Worm (Caenorhabditis elegans): Measurements from ENCODE around the gene Y70C5A.4.
"Not testable (repeated sequence)": the region's sequence is repeated elsewhere in the genome, so short reads cannot be mapped to it uniquely, and the experiment has no call there.

Y70C5A.4 gene

DNA sequence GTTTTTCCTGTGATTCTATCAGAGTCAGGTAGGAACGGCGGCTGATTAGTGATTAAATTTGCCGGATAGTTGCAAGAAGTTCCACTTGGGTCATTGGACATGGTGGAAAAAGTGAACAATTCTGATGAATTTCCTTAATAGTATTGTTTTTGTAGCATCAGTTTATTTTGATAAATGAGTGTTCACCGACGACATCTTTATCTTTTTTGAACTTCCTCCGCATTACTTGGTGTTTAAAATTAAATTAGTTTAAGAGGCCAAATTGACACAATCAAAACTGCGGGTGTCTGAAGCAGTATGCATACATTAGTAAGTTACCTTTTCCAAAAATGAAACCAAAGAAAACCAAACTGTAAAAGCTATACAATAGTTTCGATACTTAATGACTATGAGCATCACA, 31.6 kb downstream of the Y70C5A.4 start, which contains the start of gene W06G6.11:
Gene W06G6.11, minus strand, starts transcription at position 101 of the 400 bp plus-strand sequence.
- TF ChIP-seq mec-3 (tag; optimal IDR thresholded peaks at IDR 0.05; ENCODE audit: borderline replicate concordance); ttx-3 (tag; optimal IDR thresholded peaks at IDR 0.05); madf-2 (tag; optimal IDR thresholded peaks at IDR 0.05): not testable (repeated sequence)

DNA sequence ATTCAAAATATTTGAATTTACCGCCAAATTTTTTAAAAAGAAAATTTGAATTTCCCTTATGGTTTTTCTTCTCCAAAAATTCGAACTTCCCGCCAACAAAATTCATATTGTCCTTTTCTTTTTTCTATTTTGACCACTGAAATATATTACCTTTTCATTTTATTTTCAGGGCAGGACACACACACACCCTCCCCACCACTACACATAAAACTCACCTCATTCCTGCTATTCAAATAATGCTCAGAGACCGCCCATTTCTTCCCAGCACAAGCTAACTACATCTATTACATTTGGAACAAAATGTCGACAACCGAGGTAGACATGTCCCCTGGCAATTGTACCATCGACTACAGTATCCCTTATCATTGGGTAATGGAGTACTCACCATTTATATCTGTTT, 36.7 kb downstream of the Y70C5A.4 start, which contains the start of gene W06G6.15:
Gene W06G6.15, plus strand, starts transcription at position 301 of the 400 bp plus-strand sequence.
- TF ChIP-seq dmd-4 (tag; optimal IDR thresholded peaks at IDR 0.05; ENCODE audit: borderline replicate concordance); ceh-31 (tag; optimal IDR thresholded peaks at IDR 0.05); unc-55 (GFP tag; optimal IDR thresholded peaks at IDR 0.05): not testable (repeated sequence)

DNA sequence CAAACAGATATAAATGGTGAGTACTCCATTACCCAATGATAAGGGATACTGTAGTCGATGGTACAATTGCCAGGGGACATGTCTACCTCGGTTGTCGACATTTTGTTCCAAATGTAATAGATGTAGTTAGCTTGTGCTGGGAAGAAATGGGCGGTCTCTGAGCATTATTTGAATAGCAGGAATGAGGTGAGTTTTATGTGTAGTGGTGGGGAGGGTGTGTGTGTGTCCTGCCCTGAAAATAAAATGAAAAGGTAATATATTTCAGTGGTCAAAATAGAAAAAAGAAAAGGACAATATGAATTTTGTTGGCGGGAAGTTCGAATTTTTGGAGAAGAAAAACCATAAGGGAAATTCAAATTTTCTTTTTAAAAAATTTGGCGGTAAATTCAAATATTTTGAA, 43.3 kb downstream of the Y70C5A.4 start, which contains the start of gene Y70C5B.2:
Gene Y70C5B.2, minus strand, starts transcription at position 101 of the 400 bp plus-strand sequence.
- not testable (repeated sequence) for TF ChIP-seq ceh-9, F13H6.1, tbx-7 (tag; optimal IDR thresholded peaks at IDR 0.05)

DNA sequence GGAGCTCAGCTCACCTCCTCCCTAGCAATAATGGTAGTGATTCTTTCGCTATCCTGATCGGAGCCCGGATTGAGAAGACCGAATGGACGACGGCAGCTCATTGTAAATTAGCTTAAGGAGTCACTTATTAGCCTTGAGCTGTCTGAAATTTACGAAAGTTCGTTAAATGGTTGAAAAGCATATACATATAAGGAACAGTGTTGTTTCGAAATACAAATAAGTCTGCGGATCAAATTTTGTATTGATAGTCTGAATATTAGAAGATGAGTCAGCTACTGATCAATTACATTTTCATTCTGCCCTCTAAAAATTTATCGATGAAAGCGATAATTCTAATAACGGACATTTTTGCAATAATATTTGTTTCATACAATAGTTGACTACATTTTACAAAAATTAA, 49.1 kb downstream of the Y70C5A.4 start, which contains the start of gene F14F8.14:
Gene F14F8.14, minus strand, starts transcription at position 101 of the 400 bp plus-strand sequence.
- TF ChIP-seq sdc-2 (tag; optimal IDR thresholded peaks at IDR 0.05) = no peak
- no peak for TF ChIP-seq Y22D7AL.16 (tag; optimal IDR thresholded peaks at IDR 0.05)
- no peak for TF ChIP-seq ceh-9 (tag; optimal IDR thresholded peaks at IDR 0.05)
- TF ChIP-seq mec-3 (tag; optimal IDR thresholded peaks at IDR 0.05; ENCODE audit: borderline replicate concordance) = no peak
- no peak for TF ChIP-seq ceh-30 (tag; optimal IDR thresholded peaks at IDR 0.05)
- no peak for TF ChIP-seq nhr-232 (tag; optimal IDR thresholded peaks at IDR 0.05)
- no peak for TF ChIP-seq nhr-11 (tag; optimal IDR thresholded peaks at IDR 0.05)
- TF ChIP-seq unc-42 (tag; optimal IDR thresholded peaks at IDR 0.05) = no peak
- no peak for TF ChIP-seq ceh-24 (tag; optimal IDR thresholded peaks at IDR 0.05)
- TF ChIP-seq ztf-16 (tag; optimal IDR thresholded peaks at IDR 0.05) = no peak
- TF ChIP-seq sox-4 (tag; optimal IDR thresholded peaks at IDR 0.05) = no peak
- no peak for TF ChIP-seq T23F11.4 (GFP tag; optimal IDR thresholded peaks at IDR 0.05)
